Worm (Caenorhabditis elegans) whole organism, L2 larva: ENCODE results near the gene srz-90.

Experiments
- ZK546.5 ChIP-seq: sonication (generic microtip); optimal IDR thresholded peaks from 2 replicates; lab custom pipeline; 2017; ENCODE audit warnings: missing biosample characterization, missing genetic modification characterization
- alr-1 ChIP-seq: fragments of 150-350 bp; optimal IDR thresholded peaks from 2 replicates; lab custom pipeline; 2014; ENCODE audit warnings: missing biosample characterization, missing genetic modification characterization
- aly-2 ChIP-seq: fragments of 150-350 bp; optimal IDR thresholded peaks from 2 replicates; lab custom pipeline; 2014; ENCODE audit warnings: missing biosample characterization, missing genetic modification characterization
- ceh-82 ChIP-seq: fragments of 150-350 bp; optimal IDR thresholded peaks from 2 replicates; lab custom pipeline; 2014; ENCODE audit warnings: missing biosample characterization, missing genetic modification characterization
- lsy-2 ChIP-seq, 2 experiments: fragments of 150-350 bp in 1 of 2; sonication (generic microtip) in 1 of 2; optimal IDR thresholded peaks; 2 replicates each; lab custom pipeline; 2014 to 2017; ENCODE audit warnings: missing biosample characterization in 2 of 2, missing genetic modification characterization in 2 of 2
- mdl-1 ChIP-seq, 2 experiments: fragments of 150-350 bp in 1 of 2; sonication (generic microtip) in 1 of 2; optimal IDR thresholded peaks; 2 replicates each; lab custom pipeline; 2017; ENCODE audit warnings: missing biosample characterization in 2 of 2, missing genetic modification characterization in 2 of 2
- nhr-11 ChIP-seq: fragments of 150-350 bp; optimal IDR thresholded peaks from 2 replicates; lab custom pipeline; 2014; ENCODE audit warnings: missing biosample characterization, missing genetic modification characterization
- nhr-21 ChIP-seq: fragments of 150-350 bp; optimal IDR thresholded peaks from 2 replicates; lab custom pipeline; 2014; ENCODE audit warnings: missing biosample characterization, missing genetic modification characterization
- nhr-25 ChIP-seq: fragments of 150-350 bp; sonication (generic microtip); optimal IDR thresholded peaks from 3 replicates; lab custom pipeline; 2014; ENCODE audit warnings: missing biosample characterization, missing genetic modification characterization
- nhr-77 ChIP-seq: fragments of 150-350 bp; optimal IDR thresholded peaks from 2 replicates; lab custom pipeline; 2014; ENCODE audit warnings: missing biosample characterization, missing genetic modification characterization
- skn-1 ChIP-seq: sonication (generic microtip); optimal IDR thresholded peaks from 2 replicates; lab custom pipeline; 2017; ENCODE audit warnings: missing biosample characterization, missing genetic modification characterization
- zag-1 ChIP-seq: fragments of 150-350 bp; optimal IDR thresholded peaks from 2 replicates; lab custom pipeline; 2014; ENCODE audit warnings: missing biosample characterization, missing genetic modification characterization

DNA sequence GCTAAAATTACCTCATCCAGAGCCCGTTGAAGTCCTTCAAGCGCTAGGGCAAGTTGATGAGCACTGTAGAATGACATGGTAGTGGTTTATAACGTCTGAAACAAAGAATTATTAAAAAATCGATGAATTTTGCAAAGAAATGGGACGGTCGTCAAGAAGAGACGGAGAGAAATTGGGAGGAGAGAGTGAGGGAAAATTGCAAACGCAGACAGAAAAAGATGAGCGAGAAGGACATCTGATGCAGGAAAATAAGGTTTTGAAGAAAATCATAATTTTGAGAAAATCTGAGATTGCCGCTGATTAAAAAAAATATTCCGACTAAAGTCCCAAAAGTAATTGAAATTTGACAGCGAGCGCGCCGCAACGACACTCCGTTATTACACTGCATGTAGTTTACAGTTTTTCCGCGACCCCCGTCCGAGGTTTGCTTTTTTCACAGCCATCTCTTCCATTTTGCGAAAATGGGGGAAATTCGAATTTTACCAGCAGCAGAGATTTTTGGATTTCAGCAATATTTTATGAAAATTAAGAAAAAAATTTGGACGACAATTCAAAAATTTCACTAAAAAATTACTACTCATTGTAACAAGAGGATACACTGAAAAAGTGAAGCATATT is 10.6 kb downstream of the srz-90 start, which contains the start of gene C18D4.6:
- TF ChIP-seq skn-1 (no peak), lsy-2 (tag; optimal IDR thresholded peaks at IDR 0.05; lab: Kevin White, UChicago) (no peak), aly-2 (tag; lab: Kevin White, UChicago) (no peak), ZK546.5 (tag; lab: Kevin White, UChicago) (no peak), nhr-21 (tag; lab: Kevin White, UChicago) (no peak), mdl-1 (tag; optimal IDR thresholded peaks at IDR 0.05; lab: Kevin White, UChicago) (no peak), zag-1 (tag; lab: Kevin White, UChicago) (no peak), ceh-82 (tag; lab: Kevin White, UChicago) (no peak), nhr-25 (no peak), nhr-11 (no peak), alr-1 (tag; lab: Kevin White, UChicago) (no peak), nhr-77 (tag; lab: Kevin White, UChicago) (no peak)
